Worm (Caenorhabditis elegans) whole organism, L4 larva: ENCODE measurements around the gene F46F5.16.

Experiments
- R02D3.7 ChIP-seq: fragments of 150-350 bp; sonication (generic microtip); optimal IDR thresholded peaks from 3 replicates; lab custom pipeline; 2014; ENCODE audit warnings: missing biosample characterization, missing genetic modification characterization
- egl-43 ChIP-seq: fragments of 200-800 bp; sonication (Bioruptor generic); IDR thresholded peaks from 2 replicates; pipeline ENCODE4 v1.3.6; 2022; ENCODE audit warnings: missing genetic modification reagents, missing genetic modification characterization, missing compliant biosample characterization
- fos-1 ChIP-seq: fragments of 150-350 bp; optimal IDR thresholded peaks from 2 replicates; lab custom pipeline; 2014; ENCODE audit warnings: missing biosample characterization, missing genetic modification characterization
- unc-130 ChIP-seq: sonication (generic microtip); optimal IDR thresholded peaks from 2 replicates; lab custom pipeline; 2016; ENCODE audit warnings: missing genetic modification reagents, missing genetic modification characterization, missing compliant biosample characterization

DNA sequence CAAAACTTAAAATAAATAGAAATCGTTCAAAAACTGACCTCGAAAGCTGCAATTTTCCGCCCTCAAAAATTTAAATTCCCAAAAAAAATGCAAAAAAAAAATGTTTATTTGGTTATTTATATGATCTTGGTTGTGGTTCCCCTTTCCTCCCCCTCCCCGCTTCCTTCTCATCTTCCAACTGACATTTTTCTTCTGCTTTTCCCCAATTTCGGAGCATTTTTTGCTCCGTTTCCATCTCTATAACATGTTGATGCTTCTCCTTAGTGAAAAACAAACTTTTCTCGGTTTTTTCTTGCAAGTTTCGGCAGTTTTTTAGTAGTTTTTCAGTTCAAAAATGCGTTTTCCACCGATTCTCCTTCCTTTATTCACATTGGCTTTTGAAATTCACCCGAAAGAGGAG lies 12.0 kb upstream of the F46F5.16 start, which contains the start of gene Y39F10A.1:
- TF ChIP-seq fos-1 (no peak), egl-43 (no peak), R02D3.7 (no peak), unc-130 (GFP tag; lab: Kevin White, UChicago) (no peak)
